Worm (Caenorhabditis elegans) whole organism, L1 larva: Measurements from ENCODE around the gene K01D12.7.

Source experiments
- ama-1 ChIP-seq: fragments of 150-350 bp; optimal IDR thresholded peaks from 2 replicates; lab custom pipeline; 2014
- blmp-1 ChIP-seq: fragments of 150-350 bp; optimal IDR thresholded peaks from 2 replicates; lab custom pipeline; 2014; ENCODE audit warnings: missing biosample characterization, missing genetic modification characterization
- hlh-4 ChIP-seq: sonication (generic microtip); optimal IDR thresholded peaks from 2 replicates; lab custom pipeline; 2016; ENCODE audit warnings: mild to moderate bottlenecking, missing genetic modification characterization, missing compliant biosample characterization
- snpc-4 ChIP-seq: fragments of 150-350 bp; optimal IDR thresholded peaks from 2 replicates; lab custom pipeline; 2014; ENCODE audit warnings: missing biosample characterization, missing genetic modification characterization

- TF ChIP-seq blmp-1 (tag; lab: Kevin White, UChicago) (no peak), hlh-4 (no peak), ama-1 (lab: Kevin White, UChicago) (no peak), snpc-4 (tag; lab: Kevin White, UChicago) (no peak)
Measured at ce11 chrV:12397545-12397944, 3.7 kb downstream of the K01D12.7 start, which contains the start of gene K01D12.5.
